Fruit fly (Drosophila melanogaster) S2 (cell line): ENCODE results near the gene Polr3G.

ENCODE experiments used
- CG8478 ChIP-seq: fragments of >200 bp; optimal IDR thresholded peaks from 2 replicates; lab custom pipeline; 2018
- CTCF ChIP-seq, 2 experiments: fragments of >200 bp; optimal IDR thresholded peaks; 2 replicates each; lab custom pipeline; 2018

The Polr3G gene

dm6 chr3L:17388895-17389294 lies 38.0 kb downstream of the Polr3G start, which contains the start of gene CG13731:
Gene CG13731 (minus strand): TSS chr3L:17388956.
- TF ChIP-seq CTCF (optimal IDR thresholded peaks at IDR 0.05; lab: Kevin White, UChicago) = no peak
- TF ChIP-seq CG8478 (lab: Kevin White, UChicago) = no peak

dm6 chr3L:17386612-17387382 lies 40.1 kb downstream of the Polr3G start:
- TF ChIP-seq CTCF (optimal IDR thresholded peaks at IDR 0.05; lab: Kevin White, UChicago) (no peak), CG8478 (lab: Kevin White, UChicago) (no peak)

- TF ChIP-seq CTCF (optimal IDR thresholded peaks at IDR 0.05; lab: Kevin White, UChicago) = peak; percentile 47 to 57
- TF ChIP-seq CG8478 (lab: Kevin White, UChicago) = no peak
These were observed 43.2 kb downstream of the Polr3G start for dm6 chr3L:17383714-17384113.

- TF ChIP-seq CTCF (optimal IDR thresholded peaks at IDR 0.05; lab: Kevin White, UChicago) = no peak
- no peak for TF ChIP-seq CG8478 (lab: Kevin White, UChicago)
These were observed 43.6 kb downstream of the Polr3G start for dm6 chr3L:17383285-17383684.

dm6 chr3L:17382628-17383027 lies 44.3 kb downstream of the Polr3G start, which contains the start of gene CG13728:
Gene CG13728 (minus strand): TSS chr3L:17382728.
- TF ChIP-seq CTCF (optimal IDR thresholded peaks at IDR 0.05; lab: Kevin White, UChicago) (no peak), CG8478 (lab: Kevin White, UChicago) (no peak)

- no peak for TF ChIP-seq CTCF (optimal IDR thresholded peaks at IDR 0.05; lab: Kevin White, UChicago)
- no peak for TF ChIP-seq CG8478 (lab: Kevin White, UChicago)
These were observed 44.9 kb downstream of the Polr3G start for dm6 chr3L:17381990-17382389.

- TF ChIP-seq CG8478 (lab: Kevin White, UChicago) (no peak), CTCF (optimal IDR thresholded peaks at IDR 0.05; lab: Kevin White, UChicago) (no peak)
These were observed 47.6 kb downstream of the Polr3G start, which contains the start of gene Cad74A for dm6 chr3L:17379311-17379710. Gene Cad74A (minus strand): TSS chr3L:17379530.
